Worm (Caenorhabditis elegans): ENCODE results near the gene Y71H2AM.20.

Gene Y71H2AM.20

ce11 chrIII:2780793-2781192 is 5.0 kb downstream of the Y71H2AM.20 start, which contains the start of gene Y71H2AM.6:
Gene Y71H2AM.6 (plus strand): TSS chrIII:2781056.
- TF ChIP-seq C06A6.2 (GFP tag; conservative IDR thresholded peaks at IDR 0.05) (no peak), mcd-1 (GFP tag; IDR thresholded peaks at IDR 0.05) (peak; percentile 38; the same call in 1 of the 2 replicates), sdz-38 (tag; optimal IDR thresholded peaks at IDR 0.05) (no peak), madf-6 (GFP tag; IDR thresholded peaks at IDR 0.05) (peak; percentile 57; the same call in 1 of the 2 replicates), F57A8.1 (GFP tag; optimal IDR thresholded peaks at IDR 0.05) (no peak), dox-1 (GFP tag; IDR thresholded peaks at IDR 0.05) (no peak), K12H6.12 (tag; optimal IDR thresholded peaks at IDR 0.05) (no peak), snpc-1.1 (tag; optimal IDR thresholded peaks at IDR 0.05; ENCODE audit: insufficient read depth) (peak; percentile 6), mxl-1 (tag; optimal IDR thresholded peaks at IDR 0.05) (no peak), akir-1 (GFP tag; optimal IDR thresholded peaks at IDR 0.05) (no peak), lin-35 (GFP tag; optimal IDR thresholded peaks at IDR 0.05) (peak in 1 of 3 experiments; percentile 3), attf-5 (GFP tag; optimal IDR thresholded peaks at IDR 0.05) (peak; percentile 31), lsl-1 (GFP tag; optimal IDR thresholded peaks at IDR 0.05) (peak; percentile 84), unc-62 (GFP tag; optimal IDR thresholded peaks at IDR 0.05) (no peak), hmg-20 (GFP tag; IDR thresholded peaks at IDR 0.05) (no peak), lin-54 (GFP tag; optimal IDR thresholded peaks at IDR 0.05) (peak; percentile 65), nfyb-1 (GFP tag; IDR thresholded peaks at IDR 0.05) (no peak), F33H1.4 (GFP tag; IDR thresholded peaks at IDR 0.05) (peak; percentile 48), ceh-27 (GFP tag; optimal IDR thresholded peaks at IDR 0.05) (no peak), hrde-1 (tag; optimal IDR thresholded peaks at IDR 0.05; ENCODE audit: borderline replicate concordance) (no peak)

- TF ChIP-seq F57C9.4 (tag; optimal IDR thresholded peaks at IDR 0.05) (no peak), hmg-1.2 (GFP tag; IDR thresholded peaks at IDR 0.05) (0 out of 2 replicates have a peak, but pooled peaks have one; percentile 12)
These were observed 5.5 kb downstream of the Y71H2AM.20 start for ce11 chrIII:2780283-2780682.

ce11 chrIII:2778655-2779054 is 7.1 kb downstream of the Y71H2AM.20 start, which contains the start of gene laf-1:
Gene laf-1 (minus strand): TSS chrIII:2779053.
- no peak for TF ChIP-seq attf-6 (GFP tag; IDR thresholded peaks at IDR 0.05)
- TF ChIP-seq ceh-100 (GFP tag; IDR thresholded peaks at IDR 0.05): no peak
- TF ChIP-seq zfh-2 (GFP tag; conservative IDR thresholded peaks at IDR 0.05): peak; percentile 73
- no peak for TF ChIP-seq madf-3 (GFP tag; IDR thresholded peaks at IDR 0.05)
- no peak for TF ChIP-seq pha-4 (tag; optimal IDR thresholded peaks at IDR 0.05)
- no peak for TF ChIP-seq ztf-6 (GFP tag; IDR thresholded peaks at IDR 0.05)
- TF ChIP-seq egrh-3 (GFP tag; IDR thresholded peaks at IDR 0.05): peak; percentile 65; the same call in 1 of the 2 replicates
- TF ChIP-seq F37B4.10 (GFP tag; IDR thresholded peaks at IDR 0.05): no peak
- no peak for TF ChIP-seq hsf-1 (GFP tag; IDR thresholded peaks at IDR 0.05)
- no peak for TF ChIP-seq attf-5 (GFP tag; optimal IDR thresholded peaks at IDR 0.05)
- TF ChIP-seq nhr-90 (tag; optimal IDR thresholded peaks at IDR 0.05): no peak
- no peak for TF ChIP-seq Y79H2A.3 (GFP tag; conservative IDR thresholded peaks at IDR 0.05)
- TF ChIP-seq ama-1 (optimal IDR thresholded peaks at IDR 0.05): no peak
- TF ChIP-seq ama-1 (GFP tag; optimal IDR thresholded peaks at IDR 0.05): no peak
- TF ChIP-seq let-526 (GFP tag; IDR thresholded peaks at IDR 0.05): no peak
- TF ChIP-seq mcd-1 (GFP tag; IDR thresholded peaks at IDR 0.05): 0 out of 2 replicates have a peak, but pooled peaks have one; percentile 24
- no peak for TF ChIP-seq nhr-120 (GFP tag; IDR thresholded peaks at IDR 0.05)
- TF ChIP-seq Y53G8AR.9 (GFP tag; conservative IDR thresholded peaks at IDR 0.05): no peak
- TF ChIP-seq nfya-1 (tag; optimal IDR thresholded peaks at IDR 0.05; ENCODE audit: borderline replicate concordance, insufficient read depth): no peak
- no peak for TF ChIP-seq xnd-1 (tag; optimal IDR thresholded peaks at IDR 0.05)
- TF ChIP-seq repo-1 (tag; optimal IDR thresholded peaks at IDR 0.05): no peak
- TF ChIP-seq F57C9.4 (tag; optimal IDR thresholded peaks at IDR 0.05): no peak
